Worm (Caenorhabditis elegans): ENCODE results near the gene shc-3.

- TF ChIP-seq him-1 (tag; optimal IDR thresholded peaks at IDR 0.05) (no peak), dao-5 (tag; optimal IDR thresholded peaks at IDR 0.05) (no peak), W03F9.2 (tag; optimal IDR thresholded peaks at IDR 0.05) (no peak)
These were observed 5.4 kb upstream of the shc-3 start, which contains the start of gene K02D3.2 for ce11 chrX:13711909-13712308.
